Fruit fly (Drosophila melanogaster) whole organism, prepupa: ENCODE results near the gene CG5509.

Experiments
- Blimp-1 ChIP-seq: fragments of 200-800 bp; sonication (Bioruptor generic); optimal IDR thresholded peaks from 3 replicates; lab custom pipeline; 2017; ENCODE audit warnings: missing biosample characterization, missing genetic modification characterization, mild to moderate bottlenecking, moderate library complexity, missing genetic modification reagents
- CG10631 ChIP-seq: fragments of 200-800 bp; sonication (Bioruptor generic); optimal IDR thresholded peaks from 2 replicates; lab custom pipeline; 2016; ENCODE audit warnings: missing biosample characterization, missing genetic modification characterization
- CG10669 ChIP-seq: fragments of 200-800 bp; sonication (Bioruptor generic); optimal IDR thresholded peaks from 3 replicates; lab custom pipeline; 2018; ENCODE audit warnings: missing biosample characterization, mild to moderate bottlenecking, missing genetic modification characterization, moderate library complexity
- CG11294 ChIP-seq: fragments of 200-800 bp; sonication (Bioruptor generic); IDR thresholded peaks from 2 replicates; pipeline ENCODE4 v1.3.6; 2022; ENCODE audit warnings: missing biosample characterization, missing genetic modification characterization
- CG11762 ChIP-seq: fragments of 200-800 bp; sonication (Bioruptor generic); optimal IDR thresholded peaks from 3 replicates; lab custom pipeline; 2016; ENCODE audit warnings: missing biosample characterization, missing genetic modification characterization; ENCODE audit not compliant: insufficient read depth
- CG15336 ChIP-seq: fragments of 200-800 bp; sonication (Bioruptor generic); IDR thresholded peaks from 2 replicates; pipeline ENCODE4 v1.3.6; 2022; ENCODE audit warnings: missing biosample characterization, missing genetic modification characterization
- CG16779 ChIP-seq: fragments of 200-800 bp; sonication (Bioruptor generic); optimal IDR thresholded peaks from 3 replicates; lab custom pipeline; 2017; ENCODE audit warnings: missing biosample characterization, mild to moderate bottlenecking, missing genetic modification characterization
- CG3032 ChIP-seq: fragments of 200-800 bp; optimal IDR thresholded peaks from 2 replicates; lab custom pipeline; 2019; ENCODE audit warnings: missing biosample characterization, mild to moderate bottlenecking, missing genetic modification characterization, moderate library complexity
- CG31627 ChIP-seq: fragments of 200-800 bp; sonication (Bioruptor generic); optimal IDR thresholded peaks from 3 replicates; lab custom pipeline; 2016; ENCODE audit warnings: missing biosample characterization, missing genetic modification characterization
- CG34406 ChIP-seq: fragments of 200-800 bp; sonication (Bioruptor generic); optimal IDR thresholded peaks from 3 replicates; lab custom pipeline; 2016; ENCODE audit warnings: missing biosample characterization, missing genetic modification characterization
- CG3919 ChIP-seq: fragments of 200-800 bp; sonication (Bioruptor generic); optimal IDR thresholded peaks from 3 replicates; lab custom pipeline; 2016; ENCODE audit warnings: missing biosample characterization, missing genetic modification characterization
- CG4318 ChIP-seq: fragments of 200-800 bp; sonication (Bioruptor generic); optimal IDR thresholded peaks from 3 replicates; lab custom pipeline; 2017; ENCODE audit warnings: missing biosample characterization, mild to moderate bottlenecking, missing genetic modification characterization
- CG6276 ChIP-seq: fragments of 200-800 bp; sonication (Bioruptor generic); optimal IDR thresholded peaks from 2 replicates; lab custom pipeline; 2017; ENCODE audit warnings: missing biosample characterization, mild to moderate bottlenecking, missing genetic modification characterization
- CG6808 ChIP-seq: fragments of 200-800 bp; sonication (Bioruptor generic); optimal IDR thresholded peaks from 3 replicates; lab custom pipeline; 2017; ENCODE audit warnings: missing biosample characterization, missing genetic modification characterization, mild to moderate bottlenecking, moderate library complexity, missing genetic modification reagents
- CG6854 ChIP-seq: fragments of 200-800 bp; sonication (Bioruptor generic); optimal IDR thresholded peaks from 2 replicates; lab custom pipeline; 2017; ENCODE audit warnings: missing biosample characterization, mild to moderate bottlenecking, missing genetic modification characterization
- CG7368 ChIP-seq: fragments of 200-800 bp; sonication (Bioruptor generic); optimal IDR thresholded peaks from 3 replicates; lab custom pipeline; 2016; ENCODE audit warnings: missing biosample characterization, missing genetic modification characterization
- CG8119 ChIP-seq: fragments of 200-800 bp; sonication (Bioruptor generic); IDR thresholded peaks from 3 replicates; pipeline ENCODE4 v1.3.6; 2022; ENCODE audit warnings: missing biosample characterization, missing genetic modification characterization
- CG8319 ChIP-seq: fragments of 200-800 bp; sonication (Bioruptor generic); optimal IDR thresholded peaks from 3 replicates; lab custom pipeline; 2016; ENCODE audit warnings: missing biosample characterization, missing genetic modification characterization
- CG8632 ChIP-seq: fragments of 200-800 bp; sonication (Bioruptor generic); optimal IDR thresholded peaks from 3 replicates; lab custom pipeline; 2016; ENCODE audit warnings: missing biosample characterization, missing genetic modification characterization
- CG9139 ChIP-seq: fragments of 200-800 bp; sonication (Bioruptor generic); optimal IDR thresholded peaks from 3 replicates; lab custom pipeline; 2017; ENCODE audit warnings: missing biosample characterization, mild to moderate bottlenecking, missing genetic modification characterization
- Eip78C ChIP-seq: fragments of 200-800 bp; sonication (Bioruptor generic); peaks from one replicate; lab custom pipeline; 2016; ENCODE audit warnings: missing biosample characterization, missing genetic modification characterization
- Eip93F ChIP-seq: fragments of 200-800 bp; sonication (Bioruptor generic); optimal IDR thresholded peaks from 2 replicates; lab custom pipeline; 2016; ENCODE audit warnings: missing biosample characterization, mild to moderate bottlenecking, missing genetic modification characterization
- Ets21C ChIP-seq: fragments of 200-800 bp; sonication (Bioruptor generic); optimal IDR thresholded peaks from 3 replicates; lab custom pipeline; 2016; ENCODE audit warnings: missing biosample characterization, missing genetic modification characterization
- Ets96B ChIP-seq: fragments of 200-800 bp; optimal IDR thresholded peaks from 2 replicates; lab custom pipeline; 2019; ENCODE audit warnings: missing biosample characterization, mild to moderate bottlenecking, missing genetic modification characterization, moderate library complexity
- Hr38 ChIP-seq: sonication (Bioruptor generic); optimal IDR thresholded peaks from 2 replicates; lab custom pipeline; 2016; ENCODE audit warnings: missing biosample characterization, missing genetic modification characterization
- Hr4 ChIP-seq: fragments of 200-800 bp; sonication (Bioruptor generic); optimal IDR thresholded peaks from 3 replicates; lab custom pipeline; 2016; ENCODE audit warnings: missing biosample characterization, missing genetic modification characterization
- Lpt ChIP-seq: fragments of 200-800 bp; sonication (Bioruptor generic); optimal IDR thresholded peaks from 3 replicates; lab custom pipeline; 2016; ENCODE audit warnings: missing biosample characterization, missing genetic modification characterization
- Met ChIP-seq: fragments of 200-800 bp; sonication (Bioruptor generic); optimal IDR thresholded peaks from 3 replicates; lab custom pipeline; 2016; ENCODE audit warnings: missing biosample characterization, missing genetic modification characterization
- OdsH ChIP-seq: fragments of 200-800 bp; sonication (Bioruptor generic); optimal IDR thresholded peaks from 3 replicates; lab custom pipeline; 2016; ENCODE audit warnings: missing biosample characterization, missing genetic modification characterization
- Smox ChIP-seq: fragments of 200-800 bp; sonication (Bioruptor generic); optimal IDR thresholded peaks from 3 replicates; lab custom pipeline; 2016; ENCODE audit warnings: missing biosample characterization, missing genetic modification characterization
- Sox102F ChIP-seq: fragments of 200-800 bp; sonication (Bioruptor generic); optimal IDR thresholded peaks from 2 replicates; lab custom pipeline; 2016; ENCODE audit warnings: missing biosample characterization, mild to moderate bottlenecking, missing genetic modification characterization
- Sox14 ChIP-seq: fragments of 200-800 bp; sonication (Bioruptor generic); optimal IDR thresholded peaks from 3 replicates; lab custom pipeline; 2016; ENCODE audit warnings: missing biosample characterization, missing genetic modification characterization
- acj6 ChIP-seq: fragments of 200-800 bp; sonication (Bioruptor generic); optimal IDR thresholded peaks from 3 replicates; lab custom pipeline; 2016; ENCODE audit warnings: missing biosample characterization, missing genetic modification characterization
- dac ChIP-seq: fragments of 200-800 bp; sonication (Bioruptor generic); optimal IDR thresholded peaks from 2 replicates; lab custom pipeline; 2017; ENCODE audit warnings: missing biosample characterization, mild to moderate bottlenecking, missing genetic modification characterization
- dsx ChIP-seq: fragments of 200-800 bp; optimal IDR thresholded peaks from 3 replicates; lab custom pipeline; 2019; ENCODE audit warnings: missing biosample characterization, mild to moderate bottlenecking, missing genetic modification characterization, moderate library complexity; ENCODE audit not compliant: poor library complexity, severe bottlenecking
- eg ChIP-seq: fragments of 200-800 bp; sonication (Bioruptor generic); IDR thresholded peaks from 3 replicates; pipeline ENCODE4 v1.3.6; 2022; ENCODE audit warnings: missing biosample characterization, missing genetic modification characterization
- esn ChIP-seq: fragments of 200-800 bp; sonication (Bioruptor generic); optimal IDR thresholded peaks from 2 replicates; lab custom pipeline; 2016; ENCODE audit warnings: missing biosample characterization, mild to moderate bottlenecking, missing genetic modification characterization, moderate library complexity
- fd59A ChIP-seq: fragments of 200-800 bp; sonication (Bioruptor generic); optimal IDR thresholded peaks from 2 replicates; lab custom pipeline; 2017; ENCODE audit warnings: missing biosample characterization, mild to moderate bottlenecking, missing genetic modification characterization, missing genetic modification reagents
- fd85E ChIP-seq: fragments of 200-800 bp; sonication (Bioruptor generic); optimal IDR thresholded peaks from 3 replicates; lab custom pipeline; 2016; ENCODE audit warnings: missing biosample characterization, missing genetic modification characterization
- fkh ChIP-seq: fragments of 200-800 bp; sonication (Bioruptor generic); optimal IDR thresholded peaks from 3 replicates; lab custom pipeline; 2017; ENCODE audit warnings: missing biosample characterization, mild to moderate bottlenecking, missing genetic modification characterization, moderate library complexity
- lz ChIP-seq: fragments of 200-800 bp; sonication (Bioruptor generic); optimal IDR thresholded peaks from 3 replicates; lab custom pipeline; 2016; ENCODE audit warnings: missing biosample characterization, missing genetic modification characterization
- pdm3 ChIP-seq: fragments of 200-800 bp; sonication (Bioruptor generic); optimal IDR thresholded peaks from 3 replicates; lab custom pipeline; 2016; ENCODE audit warnings: missing biosample characterization, missing genetic modification characterization
- salr ChIP-seq, 2 experiments: fragments of 200-800 bp; sonication (Bioruptor generic); optimal IDR thresholded peaks; 3 replicates each; lab custom pipeline; 2016 to 2018; ENCODE audit warnings: missing biosample characterization in 2 of 2, missing genetic modification characterization in 2 of 2, mild to moderate bottlenecking in 1 of 2
- spab ChIP-seq: fragments of 200-800 bp; sonication (Bioruptor generic); optimal IDR thresholded peaks from 2 replicates; lab custom pipeline; 2017; ENCODE audit warnings: missing biosample characterization, mild to moderate bottlenecking, missing genetic modification characterization, missing genetic modification reagents
- ss ChIP-seq, 2 experiments: fragments of 200-800 bp; sonication (Bioruptor generic); optimal IDR thresholded peaks; 2 replicates in 1 of 2; 3 replicates in 1 of 2; lab custom pipeline; 2017 to 2018; ENCODE audit warnings: mild to moderate bottlenecking in 2 of 2, missing biosample characterization in 2 of 2, missing genetic modification characterization in 2 of 2, moderate library complexity in 1 of 2
- svp ChIP-seq: fragments of 200-800 bp; sonication (Bioruptor generic); peaks from one replicate; lab custom pipeline; 2016; ENCODE audit warnings: missing biosample characterization, missing genetic modification characterization
- vri ChIP-seq: fragments of 200-800 bp; sonication (Bioruptor generic); optimal IDR thresholded peaks from 3 replicates; lab custom pipeline; 2016; ENCODE audit warnings: missing biosample characterization, mild to moderate bottlenecking, missing genetic modification characterization

Gene CG5509

dm6 chr3R:12451888-12452514 lies at the start of gene CG5509:
CG5509 (plus strand) TSS chr3R:12452464.
- TF ChIP-seq lz (GFP tag; lab: Kevin White, UChicago) = no peak
- TF ChIP-seq Eip78C (GFP tag; lab: Kevin White, UChicago) = peak; percentile 22
- TF ChIP-seq dsx (GFP tag; lab: Kevin White, UChicago) = peak; percentile 28
- TF ChIP-seq eg (GFP tag; lab: Robert Waterston, UW) = peak; percentile 52; the same call in 2 of the 3 replicates
- peak; percentile 29; the same call in 1 of the 2 replicates for TF ChIP-seq CG15336 (GFP tag; lab: Robert Waterston, UW)
- TF ChIP-seq CG4318 = no peak

- TF ChIP-seq Hr4 (GFP tag; lab: Kevin White, UChicago) = peak; percentile 93
- peak; percentile 96 for TF ChIP-seq Sox14 (GFP tag; lab: Kevin White, UChicago)
- peak; percentile 99 for TF ChIP-seq CG6854 (GFP tag; lab: Kevin White, UChicago)
- TF ChIP-seq Blimp-1 = peak; percentile 93
- TF ChIP-seq lz (GFP tag; lab: Kevin White, UChicago) = peak; percentile 97
- no peak for TF ChIP-seq Hr38 (GFP tag; lab: Kevin White, UChicago)
- TF ChIP-seq CG8632 (GFP tag; lab: Kevin White, UChicago) = peak; percentile 97
- TF ChIP-seq pdm3 = peak; percentile 93
- TF ChIP-seq Smox (GFP tag; lab: Kevin White, UChicago) = peak; percentile 96
- peak; percentile 98 for TF ChIP-seq dsx (GFP tag; lab: Kevin White, UChicago)
- TF ChIP-seq eg (GFP tag; lab: Robert Waterston, UW) = peak; percentile 98
- peak; percentile 91 for TF ChIP-seq fd59A (GFP tag; lab: Kevin White, UChicago)
- TF ChIP-seq Ets21C (GFP tag; lab: Kevin White, UChicago) = peak; percentile 92
- TF ChIP-seq spab = peak; percentile 98
- TF ChIP-seq esn = peak; percentile 98
- TF ChIP-seq acj6 = peak; percentile 93
- peak; percentile 96 for TF ChIP-seq CG9139 (GFP tag; lab: Kevin White, UChicago)
- peak; percentile 95 for TF ChIP-seq OdsH
- TF ChIP-seq fd85E = peak; percentile 97
- peak; percentile 98 for TF ChIP-seq Sox102F (GFP tag; lab: Kevin White, UChicago)
- TF ChIP-seq svp (GFP tag; lab: Kevin White, UChicago) = peak; percentile 99
- peak; percentile 91 for TF ChIP-seq CG10631 (GFP tag; lab: Kevin White, UChicago)
- TF ChIP-seq ss (GFP tag; optimal IDR thresholded peaks at IDR 0.05; lab: Kevin White, UChicago) = peak; percentile 97 to 98
- TF ChIP-seq CG8119 (GFP tag; lab: Robert Waterston, UW) = peak; percentile 94
- TF ChIP-seq CG10669 (GFP tag; lab: Kevin White, UChicago) = peak; percentile 96
- TF ChIP-seq fkh (GFP tag; lab: Kevin White, UChicago) = peak; percentile 73
- peak; percentile 92 for TF ChIP-seq CG16779 (tag; lab: Kevin White, UChicago)
- TF ChIP-seq CG6276 = peak; percentile 94
- TF ChIP-seq dac (GFP tag; lab: Kevin White, UChicago) = peak; percentile 86
- peak; percentile 75 for TF ChIP-seq CG11294 (GFP tag; lab: Robert Waterston, UW)
- TF ChIP-seq CG8319 (GFP tag; lab: Kevin White, UChicago) = peak; percentile 94
- peak; percentile 95 for TF ChIP-seq vri (GFP tag; lab: Kevin White, UChicago)
- peak; percentile 95 for TF ChIP-seq CG6808 (GFP tag; lab: Kevin White, UChicago)
- peak in 1 of 2 experiments; percentile 94 for TF ChIP-seq salr (GFP tag; optimal IDR thresholded peaks at IDR 0.05; lab: Kevin White, UChicago)
- peak; percentile 96 for TF ChIP-seq Eip93F
- peak; percentile 97 for TF ChIP-seq CG34406
- peak; percentile 97 for TF ChIP-seq Met (GFP tag; lab: Kevin White, UChicago)
- TF ChIP-seq CG7368 (GFP tag; lab: Kevin White, UChicago) = peak; percentile 98
- peak; percentile 98 for TF ChIP-seq CG3032 (tag; lab: Kevin White, UChicago)
- TF ChIP-seq CG31627 = peak; percentile 96
- peak; percentile 100 for TF ChIP-seq CG3919 (GFP tag; lab: Kevin White, UChicago)
- peak; percentile 81 for TF ChIP-seq Lpt (GFP tag; lab: Kevin White, UChicago)
- TF ChIP-seq Ets96B (tag; lab: Kevin White, UChicago) = peak; percentile 98
- peak; percentile 99 for TF ChIP-seq CG11762 (GFP tag; lab: Kevin White, UChicago)
- peak; percentile 88 for TF ChIP-seq CG4318
Measured at dm6 chr3R:12402935-12403334, 49.3 kb upstream of the CG5509 start.
